Worm (Caenorhabditis elegans) whole organism, L3 larva: ENCODE measurements around the gene Y43B11AL.1.

Experiments
- R02D3.7 ChIP-seq: fragments of 150-350 bp; optimal IDR thresholded peaks from 2 replicates; lab custom pipeline; 2014; ENCODE audit warnings: missing biosample characterization, missing genetic modification characterization
- ZK546.5 ChIP-seq: sonication (generic microtip); optimal IDR thresholded peaks from 2 replicates; lab custom pipeline; 2017; ENCODE audit warnings: missing biosample characterization, missing genetic modification characterization
- aly-2 ChIP-seq: fragments of 150-350 bp; optimal IDR thresholded peaks from 2 replicates; lab custom pipeline; 2014; ENCODE audit warnings: missing biosample characterization, missing genetic modification characterization
- ama-1 ChIP-seq: fragments of 150-350 bp; optimal IDR thresholded peaks from 2 replicates; lab custom pipeline; 2018
- ceh-16 ChIP-seq: sonication (generic microtip); optimal IDR thresholded peaks from 2 replicates; lab custom pipeline; 2017; ENCODE audit warnings: missing biosample characterization, missing genetic modification characterization
- ceh-28 ChIP-seq: fragments of 150-350 bp; optimal IDR thresholded peaks from 2 replicates; lab custom pipeline; 2014; ENCODE audit warnings: missing biosample characterization, missing genetic modification reagents, missing genetic modification characterization
- ceh-82 ChIP-seq: fragments of 150-350 bp; optimal IDR thresholded peaks from 2 replicates; lab custom pipeline; 2014; ENCODE audit warnings: missing biosample characterization, missing genetic modification characterization
- ceh-9 ChIP-seq: sonication (generic microtip); optimal IDR thresholded peaks from 2 replicates; lab custom pipeline; 2018; ENCODE audit warnings: missing biosample characterization, missing genetic modification characterization
- daf-12 ChIP-seq: fragments of 150-350 bp; optimal IDR thresholded peaks from 2 replicates; lab custom pipeline; 2014; ENCODE audit warnings: missing biosample characterization, missing genetic modification reagents, missing genetic modification characterization
- egl-27 ChIP-seq: sonication (generic microtip); optimal IDR thresholded peaks from 4 replicates; lab custom pipeline; 2017; ENCODE audit warnings: missing biosample characterization, missing genetic modification reagents, missing genetic modification characterization
- egl-5 ChIP-seq: fragments of 150-350 bp; optimal IDR thresholded peaks from 2 replicates; lab custom pipeline; 2017; ENCODE audit warnings: missing biosample characterization, missing genetic modification reagents, missing genetic modification characterization, inconsistent platforms
- elt-1 ChIP-seq: fragments of 150-350 bp; optimal IDR thresholded peaks from 2 replicates; lab custom pipeline; 2014; ENCODE audit warnings: missing biosample characterization, missing genetic modification characterization
- elt-2 ChIP-seq: sonication (generic microtip); optimal IDR thresholded peaks from 2 replicates; lab custom pipeline; 2016; ENCODE audit warnings: missing genetic modification reagents, mild to moderate bottlenecking, missing genetic modification characterization, missing compliant biosample characterization
- elt-3 ChIP-seq, 3 experiments: fragments of 150-350 bp in 1 of 3; sonication (generic microtip) in 2 of 3; optimal IDR thresholded peaks; 2 replicates in 2 of 3; 4 replicates in 1 of 3; lab custom pipeline; 2014 to 2017; ENCODE audit warnings: missing biosample characterization in 3 of 3, missing genetic modification characterization in 3 of 3
- eor-1 ChIP-seq, 2 experiments: fragments of 150-350 bp; optimal IDR thresholded peaks; 2 replicates each; lab custom pipeline; 2014 to 2018; ENCODE audit warnings: missing biosample characterization in 2 of 2, missing genetic modification characterization in 2 of 2
- fkh-10 ChIP-seq: sonication (generic microtip); optimal IDR thresholded peaks from 2 replicates; lab custom pipeline; 2017; ENCODE audit warnings: missing biosample characterization, missing genetic modification reagents, missing genetic modification characterization
- fkh-2 ChIP-seq: fragments of 150-350 bp; optimal IDR thresholded peaks from 2 replicates; lab custom pipeline; 2014; ENCODE audit warnings: missing biosample characterization, missing genetic modification reagents, missing genetic modification characterization
- fos-1 ChIP-seq: fragments of 150-350 bp; optimal IDR thresholded peaks from 2 replicates; lab custom pipeline; 2014; ENCODE audit warnings: missing biosample characterization, missing genetic modification characterization
- hmg-11 ChIP-seq: sonication (generic microtip); optimal IDR thresholded peaks from 2 replicates; lab custom pipeline; 2016; ENCODE audit warnings: missing genetic modification characterization, missing compliant biosample characterization
- jun-1 ChIP-seq: fragments of 150-350 bp; optimal IDR thresholded peaks from 2 replicates; lab custom pipeline; 2014; ENCODE audit warnings: missing biosample characterization, missing genetic modification reagents, missing genetic modification characterization
- lin-15B ChIP-seq: fragments of 150-350 bp; optimal IDR thresholded peaks from 2 replicates; lab custom pipeline; 2014; ENCODE audit warnings: missing biosample characterization, missing genetic modification characterization
- lin-39 ChIP-seq: fragments of 150-350 bp; optimal IDR thresholded peaks from 2 replicates; lab custom pipeline; 2018; ENCODE audit warnings: missing biosample characterization, missing genetic modification reagents, missing genetic modification characterization
- lsy-12 ChIP-seq: sonication (generic microtip); optimal IDR thresholded peaks from 2 replicates; lab custom pipeline; 2016; ENCODE audit warnings: mild to moderate bottlenecking, missing genetic modification characterization, missing compliant biosample characterization
- mdl-1 ChIP-seq: fragments of 150-350 bp; optimal IDR thresholded peaks from 2 replicates; lab custom pipeline; 2014; ENCODE audit warnings: missing biosample characterization, missing genetic modification characterization
- mml-1 ChIP-seq: fragments of 150-350 bp; sonication (generic microtip); optimal IDR thresholded peaks from 3 replicates; lab custom pipeline; 2014; ENCODE audit warnings: missing biosample characterization, missing genetic modification characterization
- nfya-1 ChIP-seq: sonication (generic microtip); optimal IDR thresholded peaks from 2 replicates; lab custom pipeline; 2017; ENCODE audit warnings: missing genetic modification characterization, mild to moderate bottlenecking, missing compliant biosample characterization, antibody characterized with exemption, moderate library complexity; ENCODE audit not compliant: insufficient read depth
- nhr-11 ChIP-seq: fragments of 150-350 bp; optimal IDR thresholded peaks from 2 replicates; lab custom pipeline; 2014; ENCODE audit warnings: missing biosample characterization, missing genetic modification characterization
- nhr-12 ChIP-seq: fragments of 150-350 bp; optimal IDR thresholded peaks from 2 replicates; lab custom pipeline; 2014; ENCODE audit warnings: missing biosample characterization, missing genetic modification characterization
- nhr-23 ChIP-seq: fragments of 150-350 bp; optimal IDR thresholded peaks from 2 replicates; lab custom pipeline; 2014; ENCODE audit warnings: missing biosample characterization, missing genetic modification reagents, missing genetic modification characterization
- nhr-237 ChIP-seq: fragments of 150-350 bp; optimal IDR thresholded peaks from 2 replicates; lab custom pipeline; 2014; ENCODE audit warnings: missing biosample characterization, missing genetic modification characterization
- nhr-25 ChIP-seq: sonication (generic microtip); optimal IDR thresholded peaks from 2 replicates; lab custom pipeline; 2017; ENCODE audit warnings: missing biosample characterization, missing genetic modification characterization
- nhr-28 ChIP-seq: fragments of 150-350 bp; optimal IDR thresholded peaks from 2 replicates; lab custom pipeline; 2014; ENCODE audit warnings: missing biosample characterization, missing genetic modification characterization
- nhr-43 ChIP-seq: sonication (generic microtip); optimal IDR thresholded peaks from 2 replicates; lab custom pipeline; 2016; ENCODE audit warnings: mild to moderate bottlenecking, missing genetic modification characterization, missing compliant biosample characterization; ENCODE audit not compliant: poor library complexity, severe bottlenecking
- nhr-67 ChIP-seq: fragments of 150-350 bp; optimal IDR thresholded peaks from 2 replicates; lab custom pipeline; 2014; ENCODE audit warnings: missing biosample characterization, missing genetic modification characterization
- nhr-76 ChIP-seq: fragments of 150-350 bp; sonication (generic microtip); optimal IDR thresholded peaks from 5 replicates; lab custom pipeline; 2014; ENCODE audit warnings: missing biosample characterization, missing genetic modification characterization
- nhr-77 ChIP-seq: fragments of 150-350 bp; optimal IDR thresholded peaks from 2 replicates; lab custom pipeline; 2014; ENCODE audit warnings: missing biosample characterization, missing genetic modification characterization
- pha-4 ChIP-seq: fragments of 150-350 bp; optimal IDR thresholded peaks from 2 replicates; lab custom pipeline; 2014; ENCODE audit warnings: missing biosample characterization, missing genetic modification reagents, missing genetic modification characterization
- pqm-1 ChIP-seq: fragments of 150-350 bp; optimal IDR thresholded peaks from 2 replicates; lab custom pipeline; 2017; ENCODE audit warnings: missing biosample characterization, missing genetic modification characterization, inconsistent platforms
- sea-2 ChIP-seq: fragments of 150-350 bp; sonication (generic microtip); optimal IDR thresholded peaks from 4 replicates; lab custom pipeline; 2014; ENCODE audit warnings: missing biosample characterization, missing genetic modification reagents, missing genetic modification characterization
- skn-1 ChIP-seq: fragments of 150-350 bp; optimal IDR thresholded peaks from 2 replicates; lab custom pipeline; 2014; ENCODE audit warnings: missing biosample characterization, missing genetic modification characterization
- snpc-4 ChIP-seq: fragments of 150-350 bp; optimal IDR thresholded peaks from 2 replicates; lab custom pipeline; 2014; ENCODE audit warnings: missing biosample characterization, missing genetic modification characterization
- tbx-2 ChIP-seq: sonication (generic microtip); optimal IDR thresholded peaks from 2 replicates; lab custom pipeline; 2016; ENCODE audit warnings: mild to moderate bottlenecking, missing genetic modification characterization, missing compliant biosample characterization
- unc-39 ChIP-seq: sonication (generic microtip); optimal IDR thresholded peaks from 4 replicates; lab custom pipeline; 2017; ENCODE audit warnings: missing biosample characterization, missing genetic modification characterization
- unc-62 ChIP-seq: fragments of 150-350 bp; sonication (generic microtip); optimal IDR thresholded peaks from 4 replicates; lab custom pipeline; 2014; ENCODE audit warnings: missing biosample characterization, missing genetic modification reagents, missing genetic modification characterization
- zag-1 ChIP-seq: fragments of 150-350 bp; optimal IDR thresholded peaks from 2 replicates; lab custom pipeline; 2014; ENCODE audit warnings: missing biosample characterization, missing genetic modification characterization
- ztf-11 ChIP-seq: fragments of 150-350 bp; optimal IDR thresholded peaks from 2 replicates; lab custom pipeline; 2014; ENCODE audit warnings: missing biosample characterization, missing genetic modification characterization
- ztf-4 ChIP-seq: fragments of 150-350 bp; optimal IDR thresholded peaks from 2 replicates; lab custom pipeline; 2014; ENCODE audit warnings: missing biosample characterization, missing genetic modification characterization

The Y43B11AL.1 gene

ce11 chrIV:7047762-7048178, 17.4 kb upstream of the Y43B11AL.1 start:
- TF ChIP-seq nhr-67 (tag; lab: Kevin White, UChicago) (no peak), nfya-1 (peak; percentile 58), R02D3.7 (tag; lab: Kevin White, UChicago) (no peak), pha-4 (peak; percentile 57), unc-39 (tag; lab: Kevin White, UChicago) (no peak), tbx-2 (tag; lab: Kevin White, UChicago) (no peak), eor-1 (tag; optimal IDR thresholded peaks at IDR 0.05; lab: Kevin White, UChicago) (peak in 1 of 2 experiments; percentile 4), jun-1 (tag; lab: Kevin White, UChicago) (peak; percentile 81), nhr-25 (tag; lab: Kevin White, UChicago) (peak; percentile 78), nhr-23 (peak; percentile 69), unc-62 (GFP tag; lab: Kevin White, UChicago) (no peak), ceh-9 (no peak), egl-27 (tag; lab: Kevin White, UChicago) (no peak), ztf-11 (no peak), egl-5 (tag; lab: Kevin White, UChicago) (peak; percentile 26), elt-2 (tag; lab: Kevin White, UChicago) (peak; percentile 96), ceh-82 (no peak), mml-1 (tag; lab: Kevin White, UChicago) (peak; percentile 68), nhr-28 (no peak), daf-12 (tag; lab: Kevin White, UChicago) (no peak), fkh-10 (GFP tag; lab: Kevin White, UChicago) (no peak), mdl-1 (peak; percentile 33), lin-15B (tag; lab: Kevin White, UChicago) (no peak), ZK546.5 (no peak), aly-2 (tag; lab: Kevin White, UChicago) (no peak), nhr-77 (tag; lab: Kevin White, UChicago) (no peak), fos-1 (tag; lab: Kevin White, UChicago) (no peak), nhr-11 (tag; lab: Kevin White, UChicago) (no peak), pqm-1 (tag; lab: Kevin White, UChicago) (peak; percentile 92), fkh-2 (no peak), ztf-4 (tag; lab: Kevin White, UChicago) (peak; percentile 16), lin-39 (no peak), hmg-11 (tag; lab: Kevin White, UChicago) (peak; percentile 46), snpc-4 (tag; lab: Kevin White, UChicago) (no peak), elt-1 (tag; lab: Kevin White, UChicago) (peak; percentile 67), nhr-12 (tag; lab: Kevin White, UChicago) (no peak), elt-3 (tag; optimal IDR thresholded peaks at IDR 0.05; lab: Kevin White, UChicago) (peak in 1 of 3 experiments; percentile 75), sea-2 (GFP tag; lab: Kevin White, UChicago) (no peak), ceh-28 (peak; percentile 51), nhr-237 (tag; lab: Kevin White, UChicago) (no peak), skn-1 (tag; lab: Kevin White, UChicago) (peak; percentile 57), lsy-12 (peak; percentile 57), zag-1 (tag; lab: Kevin White, UChicago) (no peak), nhr-43 (peak; percentile 81), nhr-76 (peak; percentile 8), ama-1 (lab: Kevin White, UChicago) (no peak), ceh-16 (no peak)
